Worm (Caenorhabditis elegans) whole organism, L4 larva: Measurements from ENCODE around the gene usip-1.

Experiments
- F37D6.2 ChIP-seq: sonication (generic microtip); optimal IDR thresholded peaks from 2 replicates; lab custom pipeline; 2016; ENCODE audit warnings: mild to moderate bottlenecking, missing genetic modification characterization, missing compliant biosample characterization
- ZK546.5 ChIP-seq, 2 experiments: sonication (generic microtip); optimal IDR thresholded peaks; 2 replicates each; lab custom pipeline; 2017; ENCODE audit warnings: missing biosample characterization in 2 of 2, missing genetic modification characterization in 2 of 2
- aha-1 ChIP-seq: fragments of 150-350 bp; peaks from one replicate; lab custom pipeline; 2014; ENCODE audit warnings: missing biosample characterization, missing genetic modification characterization
- ama-1 ChIP-seq: fragments of 150-350 bp; optimal IDR thresholded peaks from 2 replicates; lab custom pipeline; 2014; ENCODE audit warnings: inconsistent platforms, mixed read lengths
- attf-4 ChIP-seq: sonication (generic microtip); optimal IDR thresholded peaks from 3 replicates; lab custom pipeline; 2017; ENCODE audit warnings: missing biosample characterization, missing genetic modification characterization
- ceh-32 ChIP-seq: sonication (generic microtip); optimal IDR thresholded peaks from 2 replicates; lab custom pipeline; 2016; ENCODE audit warnings: mild to moderate bottlenecking, missing genetic modification characterization, missing compliant biosample characterization; ENCODE audit not compliant: poor library complexity
- dmd-8 ChIP-seq: fragments of 200-800 bp; sonication (Bioruptor generic); IDR thresholded peaks from 2 replicates; pipeline ENCODE4 v1.3.6; 2022; ENCODE audit warnings: missing genetic modification characterization, missing compliant biosample characterization
- gei-8 ChIP-seq: fragments of 200-800 bp; sonication (Bioruptor generic); optimal IDR thresholded peaks from 2 replicates; lab custom pipeline; 2018; ENCODE audit warnings: mild to moderate bottlenecking, missing genetic modification characterization, missing compliant biosample characterization
- lin-29 ChIP-seq: fragments of 200-800 bp; sonication (Bioruptor generic); IDR thresholded peaks from 2 replicates; pipeline ENCODE4 v1.3.6; 2022; ENCODE audit warnings: missing genetic modification reagents, missing genetic modification characterization, missing compliant biosample characterization
- mxl-3 ChIP-seq: fragments of 200-800 bp; sonication (Bioruptor generic); optimal IDR thresholded peaks from 2 replicates; lab custom pipeline; 2018; ENCODE audit warnings: mild to moderate bottlenecking, missing genetic modification characterization, missing compliant biosample characterization
- nhr-111 ChIP-seq: fragments of 200-800 bp; sonication (Bioruptor generic); optimal IDR thresholded peaks from 2 replicates; lab custom pipeline; 2018; ENCODE audit warnings: mild to moderate bottlenecking, missing genetic modification characterization, missing compliant biosample characterization
- nhr-28 ChIP-seq: fragments of 150-350 bp; optimal IDR thresholded peaks from 2 replicates; lab custom pipeline; 2014; ENCODE audit warnings: missing biosample characterization, missing genetic modification characterization
- nhr-48 ChIP-seq: sonication (generic microtip); optimal IDR thresholded peaks from 2 replicates; lab custom pipeline; 2016; ENCODE audit warnings: mild to moderate bottlenecking, missing genetic modification characterization, missing compliant biosample characterization
- php-3 ChIP-seq: fragments of 200-800 bp; sonication (Bioruptor generic); IDR thresholded peaks from 2 replicates; pipeline ENCODE4 v1.3.6; 2022; ENCODE audit warnings: missing genetic modification reagents, missing genetic modification characterization, missing compliant biosample characterization
- pqm-1 ChIP-seq: sonication (generic microtip); optimal IDR thresholded peaks from 2 replicates; lab custom pipeline; 2017; ENCODE audit warnings: missing biosample characterization, missing genetic modification characterization
- tra-1 ChIP-seq: fragments of 200-800 bp; sonication (Bioruptor generic); IDR thresholded peaks from 2 replicates; pipeline ENCODE4 v1.3.6; 2022; ENCODE audit warnings: missing genetic modification reagents, missing genetic modification characterization, missing compliant biosample characterization
- vab-7 ChIP-seq: fragments of 200-800 bp; sonication (Bioruptor generic); IDR thresholded peaks from 2 replicates; pipeline ENCODE4 v1.3.6; 2022; ENCODE audit warnings: missing genetic modification reagents, missing genetic modification characterization, missing compliant biosample characterization

The usip-1 gene

DNA sequence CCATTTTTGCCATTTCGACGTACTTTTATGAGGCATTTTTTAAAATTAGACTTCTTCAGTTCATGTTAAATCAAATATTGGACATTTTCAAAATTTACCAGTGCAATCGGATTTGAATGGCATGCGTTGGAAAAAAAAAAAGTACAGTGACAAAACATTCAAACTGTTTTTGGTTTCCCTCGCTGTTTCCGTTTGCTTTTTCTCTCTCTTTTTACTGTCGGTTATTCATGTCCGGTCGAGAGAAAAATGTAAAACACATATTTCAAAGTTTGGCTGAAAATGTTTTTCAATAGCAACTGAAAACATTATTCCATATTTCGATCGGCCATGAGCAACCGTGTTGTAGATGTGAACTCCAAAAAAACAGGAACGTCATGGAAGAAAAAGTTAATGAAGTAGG is 43.4 kb downstream of the usip-1 start, which contains the start of gene C27A7.3:
TSS of gene C27A7.3 (plus strand) at position 301 of the 400 bp plus-strand sequence.
- TF ChIP-seq ceh-32 (tag; lab: Kevin White, UChicago) (no peak), nhr-111 (GFP tag; lab: Kevin White, UChicago) (no peak), ZK546.5 (tag; optimal IDR thresholded peaks at IDR 0.05; lab: Kevin White, UChicago) (no peak), F37D6.2 (tag; lab: Kevin White, UChicago) (no peak), php-3 (GFP tag; lab: Robert Waterston, UW) (no peak), nhr-28 (tag; lab: Kevin White, UChicago) (no peak), mxl-3 (GFP tag; lab: Kevin White, UChicago) (no peak), lin-29 (GFP tag; lab: Robert Waterston, UW) (no peak), dmd-8 (GFP tag; lab: Robert Waterston, UW) (no peak), pqm-1 (tag; lab: Kevin White, UChicago) (no peak)

DNA sequence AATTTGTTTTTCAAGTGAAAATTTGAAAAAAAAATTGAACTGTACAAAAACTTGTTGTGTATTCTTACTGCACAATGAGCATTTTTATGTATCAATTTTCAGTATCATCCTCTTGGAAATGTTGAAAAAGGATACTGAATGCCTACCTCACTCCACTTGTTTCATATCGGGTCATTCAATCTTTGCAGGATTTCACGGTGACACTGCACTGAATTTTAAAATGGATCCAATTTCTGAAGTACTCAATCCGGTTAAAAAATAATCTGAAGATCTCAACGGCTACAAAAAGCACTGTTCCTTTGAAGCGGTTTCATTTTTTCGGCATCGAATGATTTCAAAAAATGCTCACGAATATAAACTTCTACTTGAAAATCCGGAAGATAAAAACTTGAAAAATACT is 46.1 kb downstream of the usip-1 start:
- TF ChIP-seq tra-1 (no peak), nhr-48 (tag; lab: Kevin White, UChicago) (no peak), attf-4 (no peak), aha-1 (tag; lab: Kevin White, UChicago) (peak; percentile 93), ama-1 (lab: Kevin White, UChicago) (no peak), gei-8 (GFP tag; lab: Kevin White, UChicago) (no peak), vab-7 (GFP tag; lab: Robert Waterston, UW) (no peak)
- TF ChIP-seq, all 104 proteins: peak for 1
